Worm (Caenorhabditis elegans) whole organism, L4 larva: Measurements from ENCODE around the gene spp-27.

Experiments
- R02D3.7 ChIP-seq: fragments of 150-350 bp; sonication (generic microtip); optimal IDR thresholded peaks from 3 replicates; lab custom pipeline; 2014; ENCODE audit warnings: missing biosample characterization, missing genetic modification characterization
- aly-2 ChIP-seq: sonication (generic microtip); optimal IDR thresholded peaks from 2 replicates; lab custom pipeline; 2018; ENCODE audit warnings: missing biosample characterization, missing genetic modification characterization
- ceh-32 ChIP-seq: sonication (generic microtip); optimal IDR thresholded peaks from 2 replicates; lab custom pipeline; 2016; ENCODE audit warnings: mild to moderate bottlenecking, missing genetic modification characterization, missing compliant biosample characterization; ENCODE audit not compliant: poor library complexity
- ceh-62 ChIP-seq: sonication (generic microtip); optimal IDR thresholded peaks from 2 replicates; lab custom pipeline; 2017; ENCODE audit warnings: missing biosample characterization, missing genetic modification characterization
- dmd-6 ChIP-seq: fragments of 200-800 bp; sonication (Bioruptor generic); IDR thresholded peaks from 2 replicates; pipeline ENCODE4 v1.3.6; 2022; ENCODE audit warnings: missing genetic modification reagents, missing genetic modification characterization, missing compliant biosample characterization
- lsy-2 ChIP-seq, 2 experiments: fragments of 150-350 bp in 1 of 2; sonication (generic microtip) in 1 of 2; optimal IDR thresholded peaks; 2 replicates each; lab custom pipeline; 2014 to 2017; ENCODE audit warnings: missing biosample characterization in 2 of 2, missing genetic modification characterization in 2 of 2
- nhr-25 ChIP-seq: sonication (generic microtip); optimal IDR thresholded peaks from 2 replicates; lab custom pipeline; 2017; ENCODE audit warnings: missing genetic modification characterization, mild to moderate bottlenecking, missing compliant biosample characterization, antibody characterized with exemption, moderate library complexity, borderline replicate concordance; ENCODE audit not compliant: insufficient read depth
- nhr-28 ChIP-seq: fragments of 150-350 bp; optimal IDR thresholded peaks from 2 replicates; lab custom pipeline; 2014; ENCODE audit warnings: missing biosample characterization, missing genetic modification characterization
- nhr-6 ChIP-seq: fragments of 150-350 bp; optimal IDR thresholded peaks from 2 replicates; lab custom pipeline; 2014; ENCODE audit warnings: missing biosample characterization, missing genetic modification characterization
- pha-4 ChIP-seq, 2 experiments: fragments of 150-350 bp in 1 of 2; fragments of 200-800 bp in 1 of 2; sonication (Bioruptor generic) in 1 of 2; IDR thresholded peaks in 1 of 2; optimal IDR thresholded peaks in 1 of 2; 2 replicates each; pipeline versions ENCODE4 v1.3.6 to Lab custom; 2014 to 2022; ENCODE audit warnings: missing genetic modification characterization in 2 of 2, missing genetic modification reagents in 2 of 2, missing biosample characterization in 1 of 2, missing compliant biosample characterization in 1 of 2
- skn-1 ChIP-seq: fragments of 150-350 bp; optimal IDR thresholded peaks from 2 replicates; lab custom pipeline; 2014; ENCODE audit warnings: missing biosample characterization, missing genetic modification characterization
- tag-97 ChIP-seq: fragments of 200-800 bp; sonication (Bioruptor generic); IDR thresholded peaks from 2 replicates; pipeline ENCODE4 v1.3.6; 2022; ENCODE audit warnings: missing genetic modification characterization, missing compliant biosample characterization

- TF ChIP-seq ceh-62 (tag; lab: Kevin White, UChicago) (no peak), pha-4 (GFP tag; IDR thresholded peaks at IDR 0.05; lab: Robert Waterston, UW) (no peak), pha-4 (tag; optimal IDR thresholded peaks at IDR 0.05; lab: Kevin White, UChicago) (no peak), aly-2 (no peak), tag-97 (GFP tag; lab: Robert Waterston, UW) (no peak), dmd-6 (GFP tag; lab: Robert Waterston, UW) (no peak), ceh-32 (tag; lab: Kevin White, UChicago) (no peak), nhr-28 (tag; lab: Kevin White, UChicago) (no peak), lsy-2 (tag; optimal IDR thresholded peaks at IDR 0.05; lab: Kevin White, UChicago) (no peak), R02D3.7 (tag; lab: Kevin White, UChicago) (no peak), nhr-6 (tag; lab: Kevin White, UChicago) (no peak), nhr-25 (tag; lab: Kevin White, UChicago) (no peak), skn-1 (tag; lab: Kevin White, UChicago) (no peak)
Observed at ce11 chrV:6549871-6550270, 7.1 kb downstream of the spp-27 start, which contains the start of gene lipl-4.
